Worm (Caenorhabditis elegans) whole organism, L1 larva: ENCODE measurements around the gene Y102A5C.36.

Source experiments
- C04F5.9 ChIP-seq: sonication (generic microtip); optimal IDR thresholded peaks from 2 replicates; lab custom pipeline; 2016; ENCODE audit warnings: missing genetic modification characterization, missing compliant biosample characterization
- F16B12.6 ChIP-seq: fragments of 150-350 bp; optimal IDR thresholded peaks from 2 replicates; lab custom pipeline; 2014; ENCODE audit warnings: missing biosample characterization, missing genetic modification characterization
- aha-1 ChIP-seq: fragments of 150-350 bp; optimal IDR thresholded peaks from 2 replicates; lab custom pipeline; 2014; ENCODE audit warnings: missing biosample characterization, missing genetic modification characterization
- aly-2 ChIP-seq: fragments of 150-350 bp; optimal IDR thresholded peaks from 2 replicates; lab custom pipeline; 2014; ENCODE audit warnings: missing biosample characterization, missing genetic modification characterization
- ama-1 ChIP-seq: fragments of 150-350 bp; optimal IDR thresholded peaks from 2 replicates; lab custom pipeline; 2014
- blmp-1 ChIP-seq: fragments of 150-350 bp; optimal IDR thresholded peaks from 2 replicates; lab custom pipeline; 2014; ENCODE audit warnings: missing biosample characterization, missing genetic modification characterization
- ceh-63 ChIP-seq: fragments of 200-800 bp; sonication (Bioruptor generic); optimal IDR thresholded peaks from 2 replicates; lab custom pipeline; 2018; ENCODE audit warnings: mild to moderate bottlenecking, missing genetic modification characterization, missing compliant biosample characterization
- ceh-8 ChIP-seq: fragments of 200-800 bp; sonication (Bioruptor generic); optimal IDR thresholded peaks from 2 replicates; lab custom pipeline; 2018; ENCODE audit warnings: mild to moderate bottlenecking, missing genetic modification characterization, moderate library complexity, missing compliant biosample characterization
- ceh-82 ChIP-seq, 3 experiments: fragments of 150-350 bp in 1 of 3; sonication (generic microtip) in 2 of 3; optimal IDR thresholded peaks; 2 replicates each; lab custom pipeline; 2014 to 2017; ENCODE audit warnings: missing biosample characterization in 3 of 3, missing genetic modification characterization in 3 of 3
- ceh-88 ChIP-seq: fragments of 200-800 bp; sonication (Bioruptor generic); IDR thresholded peaks from 2 replicates; pipeline ENCODE4 v1.3.6; 2022; ENCODE audit warnings: missing genetic modification characterization, missing compliant biosample characterization
- ceh-90 ChIP-seq: sonication (generic microtip); optimal IDR thresholded peaks from 2 replicates; lab custom pipeline; 2016; ENCODE audit warnings: missing genetic modification characterization, missing compliant biosample characterization
- dpl-1 ChIP-seq, 3 experiments: fragments of 150-350 bp in 2 of 3; sonication (generic microtip) in 1 of 3; optimal IDR thresholded peaks; 2 replicates each; lab custom pipeline; 2014 to 2017; ENCODE audit warnings: missing biosample characterization in 3 of 3, missing genetic modification characterization in 3 of 3, missing genetic modification reagents in 3 of 3
- efl-1 ChIP-seq, 4 experiments: fragments of 150-350 bp; optimal IDR thresholded peaks in 3 of 4; peaks in 1 of 4; 1 replicate in 1 of 4; 2 replicates in 3 of 4; lab custom pipeline; 2014; ENCODE audit warnings: missing biosample characterization in 2 of 4, missing genetic modification characterization in 2 of 4, missing genetic modification reagents in 2 of 4
- efl-3 ChIP-seq: fragments of 200-800 bp; sonication (Bioruptor generic); optimal IDR thresholded peaks from 2 replicates; lab custom pipeline; 2018; ENCODE audit warnings: mild to moderate bottlenecking, missing genetic modification characterization, missing compliant biosample characterization
- egl-13 ChIP-seq: sonication (generic microtip); optimal IDR thresholded peaks from 2 replicates; lab custom pipeline; 2016; ENCODE audit warnings: missing genotype, missing genetic modification reagents, missing genetic modification characterization, missing compliant biosample characterization
- elt-2 ChIP-seq: sonication (generic microtip); optimal IDR thresholded peaks from 2 replicates; lab custom pipeline; 2016; ENCODE audit warnings: missing genetic modification characterization, mild to moderate bottlenecking, inconsistent platforms, missing compliant biosample characterization, missing genetic modification reagents
- fkh-10 ChIP-seq: sonication (generic microtip); optimal IDR thresholded peaks from 2 replicates; lab custom pipeline; 2017; ENCODE audit warnings: missing biosample characterization, missing genetic modification reagents, missing genetic modification characterization
- fkh-4 ChIP-seq: sonication (generic microtip); optimal IDR thresholded peaks from 2 replicates; lab custom pipeline; 2016; ENCODE audit warnings: missing compliant biosample characterization, missing genetic modification characterization, borderline replicate concordance
- fkh-8 ChIP-seq: sonication (generic microtip); optimal IDR thresholded peaks from 2 replicates; lab custom pipeline; 2016; ENCODE audit warnings: mild to moderate bottlenecking, missing genetic modification characterization, missing compliant biosample characterization
- grh-1 ChIP-seq: fragments of 200-800 bp; sonication (Bioruptor generic); IDR thresholded peaks from 2 replicates; pipeline ENCODE4 v1.3.6; 2022; ENCODE audit warnings: missing genetic modification reagents, missing genetic modification characterization, missing compliant biosample characterization
- hlh-17 ChIP-seq: fragments of 200-800 bp; sonication (Bioruptor generic); optimal IDR thresholded peaks from 2 replicates; lab custom pipeline; 2018; ENCODE audit warnings: missing genetic modification characterization, mild to moderate bottlenecking, missing compliant biosample characterization, moderate library complexity, borderline replicate concordance
- isw-1 ChIP-seq: fragments of 200-800 bp; sonication (Bioruptor generic); IDR thresholded peaks from 2 replicates; pipeline ENCODE4 v1.3.6; 2022; ENCODE audit warnings: missing genetic modification characterization, missing compliant biosample characterization
- lir-3 ChIP-seq: sonication (generic microtip); optimal IDR thresholded peaks from 2 replicates; lab custom pipeline; 2016; ENCODE audit warnings: mild to moderate bottlenecking, missing genetic modification characterization, moderate library complexity, missing compliant biosample characterization; ENCODE audit not compliant: poor library complexity
- lsy-2 ChIP-seq, 2 experiments: fragments of 150-350 bp; optimal IDR thresholded peaks; 2 replicates each; lab custom pipeline; 2014; ENCODE audit warnings: missing biosample characterization in 2 of 2, missing genetic modification characterization in 2 of 2
- mab-9 ChIP-seq: fragments of 200-800 bp; sonication (Bioruptor generic); IDR thresholded peaks from 2 replicates; pipeline ENCODE4 v1.3.6; 2022; ENCODE audit warnings: missing genetic modification reagents, missing genetic modification characterization, missing compliant biosample characterization
- mef-2 ChIP-seq: fragments of 150-350 bp; optimal IDR thresholded peaks from 2 replicates; lab custom pipeline; 2014; ENCODE audit warnings: missing biosample characterization, missing genetic modification characterization
- nhr-19 ChIP-seq: fragments of 200-800 bp; sonication (Bioruptor generic); conservative IDR thresholded peaks from 2 replicates; pipeline ENCODE4 v1.3.6; 2022; ENCODE audit warnings: missing genetic modification characterization, missing compliant biosample characterization
- nhr-20 ChIP-seq: sonication (generic microtip); optimal IDR thresholded peaks from 2 replicates; lab custom pipeline; 2016; ENCODE audit warnings: mild to moderate bottlenecking, missing genetic modification characterization, missing compliant biosample characterization
- nhr-237 ChIP-seq: fragments of 150-350 bp; optimal IDR thresholded peaks from 2 replicates; lab custom pipeline; 2014; ENCODE audit warnings: missing biosample characterization, missing genetic modification characterization
- nhr-71 ChIP-seq: sonication (generic microtip); optimal IDR thresholded peaks from 2 replicates; lab custom pipeline; 2016; ENCODE audit warnings: mild to moderate bottlenecking, missing genetic modification characterization, moderate library complexity, missing compliant biosample characterization
- nhr-85 ChIP-seq: sonication (generic microtip); peaks from one replicate; lab custom pipeline; 2016; ENCODE audit warnings: missing genetic modification characterization, inconsistent platforms, missing compliant biosample characterization
- pqm-1 ChIP-seq: sonication (generic microtip); optimal IDR thresholded peaks from 3 replicates; lab custom pipeline; 2017; ENCODE audit warnings: missing biosample characterization, missing genetic modification characterization
- rnt-1 ChIP-seq: sonication (generic microtip); optimal IDR thresholded peaks from 2 replicates; lab custom pipeline; 2016; ENCODE audit warnings: mild to moderate bottlenecking, missing genetic modification characterization, moderate library complexity, missing compliant biosample characterization
- skn-1 ChIP-seq: fragments of 150-350 bp; optimal IDR thresholded peaks from 2 replicates; lab custom pipeline; 2014; ENCODE audit warnings: missing biosample characterization, missing genetic modification characterization
- sox-4 ChIP-seq: sonication (generic microtip); optimal IDR thresholded peaks from 2 replicates; lab custom pipeline; 2016; ENCODE audit warnings: missing genetic modification characterization, missing compliant biosample characterization
- tbx-2 ChIP-seq: sonication (generic microtip); optimal IDR thresholded peaks from 2 replicates; lab custom pipeline; 2016; ENCODE audit warnings: missing genetic modification characterization, missing compliant biosample characterization
- tlp-1 ChIP-seq: fragments of 150-350 bp; optimal IDR thresholded peaks from 2 replicates; lab custom pipeline; 2014; ENCODE audit warnings: missing biosample characterization, missing genetic modification characterization
- unc-62 ChIP-seq: fragments of 150-350 bp; optimal IDR thresholded peaks from 2 replicates; lab custom pipeline; 2014; ENCODE audit warnings: missing biosample characterization, missing genetic modification reagents, missing genetic modification characterization
- unc-86 ChIP-seq: sonication (generic microtip); optimal IDR thresholded peaks from 2 replicates; lab custom pipeline; 2016; ENCODE audit warnings: missing genetic modification characterization, missing compliant biosample characterization
- xbp-1 ChIP-seq: sonication (generic microtip); optimal IDR thresholded peaks from 2 replicates; lab custom pipeline; 2016; ENCODE audit warnings: missing genetic modification characterization, missing compliant biosample characterization
- zip-4 ChIP-seq: fragments of 200-800 bp; sonication (Bioruptor generic); optimal IDR thresholded peaks from 2 replicates; lab custom pipeline; 2018; ENCODE audit warnings: mild to moderate bottlenecking, missing genetic modification characterization, moderate library complexity, missing compliant biosample characterization

The Y102A5C.36 gene

DNA sequence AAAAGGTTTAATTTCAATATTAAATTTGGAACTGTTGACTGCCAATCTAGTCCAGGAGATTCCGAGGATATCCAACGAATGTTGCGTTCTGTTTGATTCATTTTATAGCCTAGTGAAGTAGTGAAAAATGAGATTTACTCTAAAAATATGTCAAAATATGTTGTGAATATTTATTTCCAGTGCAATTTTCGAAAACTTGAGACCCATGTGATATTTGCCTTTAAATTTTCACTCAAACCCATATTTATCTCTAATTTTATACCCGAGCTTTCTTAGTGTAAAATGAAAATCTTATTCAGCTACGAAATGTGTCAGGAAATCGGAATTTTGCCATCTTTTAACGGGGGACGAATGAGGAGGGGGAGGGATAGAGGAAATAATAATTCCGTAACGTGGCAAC, 17.4 kb downstream of the Y102A5C.36 start, which contains the start of gene F09C6.16:
F09C6.16 (minus strand) TSS at position 101 of the 400 bp plus-strand sequence.
- TF ChIP-seq fkh-10 (GFP tag; lab: Kevin White, UChicago): no peak
- TF ChIP-seq efl-1 (optimal IDR thresholded peaks at IDR 0.05; lab: Kevin White, UChicago): no peak
- peak in 1 of 2 experiments; percentile 28 for TF ChIP-seq efl-1 (GFP tag; optimal IDR thresholded peaks at IDR 0.05 in 1 of 2; lab: Kevin White, UChicago)

DNA sequence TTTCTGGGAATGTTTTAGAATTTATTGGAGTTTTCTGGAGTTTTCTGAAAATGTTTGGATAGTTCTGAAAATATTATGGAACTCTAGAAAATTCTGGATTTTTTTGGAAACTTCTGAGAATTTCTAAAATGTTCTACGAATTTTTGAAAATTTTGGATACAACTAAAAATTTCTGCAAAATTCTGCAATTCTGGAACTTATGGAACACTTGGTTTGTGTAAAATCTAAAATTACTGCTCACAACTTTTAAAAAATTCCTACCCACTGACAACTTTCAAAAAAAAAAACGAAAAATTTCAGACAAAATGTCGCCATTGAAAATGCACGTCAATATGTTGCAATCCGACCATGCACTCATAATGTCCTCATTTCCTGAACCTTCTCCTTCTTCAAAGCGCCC, 22.6 kb downstream of the Y102A5C.36 start, which contains the start of gene nhr-262:
nhr-262 (plus strand) TSS at position 301 of the 400 bp plus-strand sequence.
- TF ChIP-seq dpl-1 (GFP tag; optimal IDR thresholded peaks at IDR 0.05; lab: Kevin White, UChicago) (no peak), fkh-4 (tag; lab: Kevin White, UChicago) (no peak), ceh-8 (GFP tag; lab: Kevin White, UChicago) (no peak), tlp-1 (tag; lab: Kevin White, UChicago) (no peak), zip-4 (GFP tag; lab: Kevin White, UChicago) (no peak), lsy-2 (tag; optimal IDR thresholded peaks at IDR 0.05; lab: Kevin White, UChicago) (no peak), unc-86 (no peak), fkh-8 (tag; lab: Kevin White, UChicago) (no peak), mab-9 (GFP tag; lab: Robert Waterston, UW) (no peak), isw-1 (GFP tag; lab: Robert Waterston, UW) (no peak), rnt-1 (tag; lab: Kevin White, UChicago) (no peak), ama-1 (lab: Kevin White, UChicago) (no peak), ceh-88 (GFP tag; lab: Robert Waterston, UW) (no peak)

DNA sequence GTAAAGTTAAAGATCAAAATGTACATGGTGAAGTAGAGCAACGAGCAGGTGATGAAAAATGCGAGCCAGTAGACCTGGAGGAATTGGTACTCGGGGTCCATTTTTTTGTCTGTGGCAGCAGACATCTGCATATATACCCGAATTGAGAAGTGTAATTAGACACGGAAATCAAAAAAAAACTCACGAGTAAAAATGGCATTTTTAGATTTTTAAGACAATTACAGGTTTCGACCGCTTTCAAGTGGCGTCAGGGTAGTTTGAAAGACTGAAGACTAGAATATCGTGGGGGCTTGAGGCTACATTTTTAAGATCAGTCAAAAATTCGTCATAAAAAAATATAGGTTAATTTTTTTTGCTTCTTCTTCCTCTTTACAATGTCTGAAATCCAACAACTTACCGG, 24.5 kb downstream of the Y102A5C.36 start, which contains the start of gene srd-68:
srd-68 (minus strand) TSS at position 101 of the 400 bp plus-strand sequence.
- TF ChIP-seq unc-62 (GFP tag; lab: Kevin White, UChicago) (no peak), zip-4 (GFP tag; lab: Kevin White, UChicago) (no peak), nhr-19 (GFP tag; lab: Robert Waterston, UW) (no peak), fkh-8 (tag; lab: Kevin White, UChicago) (no peak), ceh-82 (tag; optimal IDR thresholded peaks at IDR 0.05; lab: Kevin White, UChicago) (no peak), aly-2 (tag; lab: Kevin White, UChicago) (no peak), nhr-85 (no peak), fkh-10 (GFP tag; lab: Kevin White, UChicago) (no peak), blmp-1 (tag; lab: Kevin White, UChicago) (no peak), pqm-1 (tag; lab: Kevin White, UChicago) (no peak), sox-4 (no peak), egl-13 (tag; lab: Kevin White, UChicago) (no peak), efl-3 (GFP tag; lab: Kevin White, UChicago) (no peak)

DNA sequence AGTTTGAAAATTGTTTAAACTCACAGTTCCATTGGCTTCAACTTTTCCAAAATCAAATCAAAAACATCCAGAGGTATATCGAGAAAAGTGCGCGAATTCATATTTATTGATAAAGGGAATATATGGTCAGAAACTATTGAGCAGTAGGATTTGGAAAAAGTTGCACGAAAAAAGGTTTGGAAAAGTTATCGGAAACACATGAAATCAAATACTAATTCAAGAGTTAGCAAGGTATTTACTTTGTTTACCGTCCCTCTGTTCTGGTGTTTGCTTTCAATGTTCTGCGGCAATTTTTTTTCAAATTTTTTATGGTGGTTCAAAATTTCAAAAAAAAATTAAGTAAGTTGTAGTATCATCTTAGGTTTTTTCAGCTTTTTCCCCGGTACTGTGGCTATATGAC, 27.9 kb downstream of the Y102A5C.36 start, which contains the start of gene fbxa-45:
fbxa-45 (minus strand) TSS at position 101 of the 400 bp plus-strand sequence.
- TF ChIP-seq nhr-237 (tag; lab: Kevin White, UChicago) (no peak), fkh-10 (GFP tag; lab: Kevin White, UChicago) (no peak), F16B12.6 (no peak), lir-3 (tag; lab: Kevin White, UChicago) (no peak)

DNA sequence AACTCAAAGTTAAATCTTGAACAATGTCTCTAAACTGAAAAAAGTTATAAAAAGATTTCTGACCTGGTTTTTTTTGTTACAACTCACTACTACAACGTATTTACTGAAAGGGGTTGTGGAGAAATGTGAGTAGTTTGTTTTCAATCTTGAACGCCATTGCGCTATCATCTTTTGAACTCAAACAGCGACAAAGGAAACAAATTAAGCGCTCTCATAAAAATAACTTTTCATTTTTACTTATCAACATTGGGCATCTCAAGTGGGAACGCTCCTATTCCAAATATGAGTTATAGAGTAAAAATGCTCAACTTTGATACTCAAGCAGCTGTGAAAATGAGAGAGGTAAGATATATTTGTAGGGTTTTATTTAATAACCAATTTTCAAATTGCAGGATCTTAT, 33.8 kb downstream of the Y102A5C.36 start, which contains the start of gene F09C6.15:
F09C6.15 (plus strand) TSS at position 301 of the 400 bp plus-strand sequence.
- TF ChIP-seq nhr-71 (tag; lab: Kevin White, UChicago): no peak
- TF ChIP-seq tbx-2: no peak
- TF ChIP-seq xbp-1: no peak
- no peak for TF ChIP-seq lir-3 (tag; lab: Kevin White, UChicago)
- no peak for TF ChIP-seq grh-1 (GFP tag; lab: Robert Waterston, UW)
- TF ChIP-seq aha-1 (tag; lab: Kevin White, UChicago): no peak
- no peak for TF ChIP-seq ceh-63
- TF ChIP-seq elt-2: no peak
- no peak for TF ChIP-seq mef-2 (tag; lab: Kevin White, UChicago)
- no peak for TF ChIP-seq ceh-90 (tag; lab: Kevin White, UChicago)
- no peak for TF ChIP-seq nhr-20 (tag; lab: Kevin White, UChicago)
- no peak for TF ChIP-seq skn-1 (tag; lab: Kevin White, UChicago)
- no peak for TF ChIP-seq hlh-17 (GFP tag; lab: Kevin White, UChicago)
- no peak for TF ChIP-seq zip-4 (GFP tag; lab: Kevin White, UChicago)
- no peak for TF ChIP-seq blmp-1 (tag; lab: Kevin White, UChicago)
- no peak for TF ChIP-seq C04F5.9 (tag; lab: Kevin White, UChicago)
- no peak for TF ChIP-seq dpl-1 (GFP tag; optimal IDR thresholded peaks at IDR 0.05; lab: Kevin White, UChicago)
